Worm (Caenorhabditis elegans) whole organism, L1 larva: ENCODE measurements around the gene F40F8.5.

Source experiments
- blmp-1 ChIP-seq: fragments of 150-350 bp; optimal IDR thresholded peaks from 2 replicates; lab custom pipeline; 2014; ENCODE audit warnings: missing biosample characterization, missing genetic modification characterization
- ceh-82 ChIP-seq, 3 experiments: fragments of 150-350 bp in 1 of 3; sonication (generic microtip) in 2 of 3; optimal IDR thresholded peaks; 2 replicates each; lab custom pipeline; 2014 to 2017; ENCODE audit warnings: missing biosample characterization in 3 of 3, missing genetic modification characterization in 3 of 3
- ceh-90 ChIP-seq: sonication (generic microtip); optimal IDR thresholded peaks from 2 replicates; lab custom pipeline; 2016; ENCODE audit warnings: missing genetic modification characterization, missing compliant biosample characterization
- dsc-1 ChIP-seq: sonication (generic microtip); optimal IDR thresholded peaks from 2 replicates; lab custom pipeline; 2016; ENCODE audit warnings: mild to moderate bottlenecking, missing genetic modification characterization, missing compliant biosample characterization
- egl-13 ChIP-seq: sonication (generic microtip); optimal IDR thresholded peaks from 2 replicates; lab custom pipeline; 2016; ENCODE audit warnings: missing genotype, missing genetic modification reagents, missing genetic modification characterization, missing compliant biosample characterization
- hpl-2 ChIP-seq: fragments of 150-350 bp; optimal IDR thresholded peaks from 2 replicates; lab custom pipeline; 2014; ENCODE audit warnings: missing biosample characterization, missing genetic modification reagents, missing genetic modification characterization
- lin-39 ChIP-seq: fragments of 150-350 bp; optimal IDR thresholded peaks from 2 replicates; lab custom pipeline; 2014; ENCODE audit warnings: missing biosample characterization, missing genetic modification reagents, missing genetic modification characterization
- mep-1 ChIP-seq: fragments of 150-350 bp; optimal IDR thresholded peaks from 2 replicates; lab custom pipeline; 2014; ENCODE audit warnings: missing biosample characterization, missing genetic modification characterization
- nhr-237 ChIP-seq: fragments of 150-350 bp; optimal IDR thresholded peaks from 2 replicates; lab custom pipeline; 2014; ENCODE audit warnings: missing biosample characterization, missing genetic modification characterization
- skn-1 ChIP-seq: fragments of 150-350 bp; optimal IDR thresholded peaks from 2 replicates; lab custom pipeline; 2014; ENCODE audit warnings: missing biosample characterization, missing genetic modification characterization
- snpc-4 ChIP-seq: fragments of 150-350 bp; optimal IDR thresholded peaks from 2 replicates; lab custom pipeline; 2014; ENCODE audit warnings: missing biosample characterization, missing genetic modification characterization
- sptf-1 ChIP-seq: fragments of 150-350 bp; optimal IDR thresholded peaks from 2 replicates; lab custom pipeline; 2014; ENCODE audit warnings: missing biosample characterization, missing genetic modification characterization
- tbx-2 ChIP-seq: sonication (generic microtip); optimal IDR thresholded peaks from 2 replicates; lab custom pipeline; 2016; ENCODE audit warnings: missing genetic modification characterization, missing compliant biosample characterization

ce11 chrII:11177376-11177775 lies 42.6 kb upstream of the F40F8.5 start, which contains the start of gene F37H8.6:
- TF ChIP-seq skn-1 (tag; lab: Kevin White, UChicago) (no peak), snpc-4 (tag; lab: Kevin White, UChicago) (no peak), mep-1 (tag; lab: Kevin White, UChicago) (no peak), nhr-237 (no peak), blmp-1 (no peak), ceh-82 (tag; optimal IDR thresholded peaks at IDR 0.05; lab: Kevin White, UChicago) (no peak), dsc-1 (tag; lab: Kevin White, UChicago) (no peak), egl-13 (tag; lab: Kevin White, UChicago) (no peak), lin-39 (tag; lab: Kevin White, UChicago) (no peak), ceh-90 (no peak), tbx-2 (tag; lab: Kevin White, UChicago) (no peak), hpl-2 (GFP tag; lab: Kevin White, UChicago) (no peak), sptf-1 (tag; lab: Kevin White, UChicago) (no peak)
